Fruit fly (Drosophila melanogaster) whole organism, prepupa: ENCODE results near the gene CanA-14F.

Experiments
- Blimp-1 ChIP-seq: fragments of 200-800 bp; sonication (Bioruptor generic); optimal IDR thresholded peaks from 3 replicates; lab custom pipeline; 2017; ENCODE audit warnings: missing biosample characterization, missing genetic modification characterization, mild to moderate bottlenecking, moderate library complexity, missing genetic modification reagents
- CG11294 ChIP-seq: fragments of 200-800 bp; sonication (Bioruptor generic); IDR thresholded peaks from 2 replicates; pipeline ENCODE4 v1.3.6; 2022; ENCODE audit warnings: missing biosample characterization, missing genetic modification characterization
- CG11762 ChIP-seq: fragments of 200-800 bp; sonication (Bioruptor generic); optimal IDR thresholded peaks from 3 replicates; lab custom pipeline; 2016; ENCODE audit warnings: missing biosample characterization, missing genetic modification characterization; ENCODE audit not compliant: insufficient read depth
- CG11902 ChIP-seq: fragments of 200-800 bp; sonication (Bioruptor generic); optimal IDR thresholded peaks from 3 replicates; lab custom pipeline; 2016; ENCODE audit warnings: missing biosample characterization, missing genetic modification characterization
- CG15336 ChIP-seq: fragments of 200-800 bp; sonication (Bioruptor generic); IDR thresholded peaks from 2 replicates; pipeline ENCODE4 v1.3.6; 2022; ENCODE audit warnings: missing biosample characterization, missing genetic modification characterization
- CG32006 ChIP-seq: fragments of 200-800 bp; sonication (Bioruptor generic); optimal IDR thresholded peaks from 3 replicates; lab custom pipeline; 2017; ENCODE audit warnings: missing biosample characterization, mild to moderate bottlenecking, missing genetic modification characterization
- CG6163 ChIP-seq: fragments of 200-800 bp; sonication (Bioruptor generic); IDR thresholded peaks from 3 replicates; pipeline ENCODE4 v1.3.6; 2022; ENCODE audit warnings: missing biosample characterization, missing genetic modification characterization
- CG6276 ChIP-seq: fragments of 200-800 bp; sonication (Bioruptor generic); optimal IDR thresholded peaks from 2 replicates; lab custom pipeline; 2017; ENCODE audit warnings: missing biosample characterization, mild to moderate bottlenecking, missing genetic modification characterization
- CG6792 ChIP-seq: fragments of 200-800 bp; sonication (Bioruptor generic); optimal IDR thresholded peaks from 3 replicates; lab custom pipeline; 2016; ENCODE audit warnings: missing biosample characterization, missing genetic modification characterization
- CG6808 ChIP-seq: fragments of 200-800 bp; sonication (Bioruptor generic); optimal IDR thresholded peaks from 3 replicates; lab custom pipeline; 2017; ENCODE audit warnings: missing biosample characterization, missing genetic modification characterization, mild to moderate bottlenecking, moderate library complexity, missing genetic modification reagents
- CG6854 ChIP-seq: fragments of 200-800 bp; sonication (Bioruptor generic); optimal IDR thresholded peaks from 2 replicates; lab custom pipeline; 2017; ENCODE audit warnings: missing biosample characterization, mild to moderate bottlenecking, missing genetic modification characterization
- CG8119 ChIP-seq: fragments of 200-800 bp; sonication (Bioruptor generic); IDR thresholded peaks from 3 replicates; pipeline ENCODE4 v1.3.6; 2022; ENCODE audit warnings: missing biosample characterization, missing genetic modification characterization
- CG8319 ChIP-seq: fragments of 200-800 bp; sonication (Bioruptor generic); optimal IDR thresholded peaks from 3 replicates; lab custom pipeline; 2016; ENCODE audit warnings: missing biosample characterization, missing genetic modification characterization
- Eip75B ChIP-seq: fragments of 200-800 bp; sonication (Bioruptor generic); optimal IDR thresholded peaks from 3 replicates; lab custom pipeline; 2016; ENCODE audit warnings: missing biosample characterization, missing genetic modification characterization
- Eip78C ChIP-seq: fragments of 200-800 bp; sonication (Bioruptor generic); peaks from one replicate; lab custom pipeline; 2016; ENCODE audit warnings: missing biosample characterization, missing genetic modification characterization
- Eip93F ChIP-seq: fragments of 200-800 bp; sonication (Bioruptor generic); optimal IDR thresholded peaks from 2 replicates; lab custom pipeline; 2016; ENCODE audit warnings: missing biosample characterization, mild to moderate bottlenecking, missing genetic modification characterization
- Ets21C ChIP-seq: fragments of 200-800 bp; sonication (Bioruptor generic); optimal IDR thresholded peaks from 3 replicates; lab custom pipeline; 2016; ENCODE audit warnings: missing biosample characterization, missing genetic modification characterization
- Ets96B ChIP-seq: fragments of 200-800 bp; optimal IDR thresholded peaks from 2 replicates; lab custom pipeline; 2019; ENCODE audit warnings: missing biosample characterization, mild to moderate bottlenecking, missing genetic modification characterization, moderate library complexity
- Gug ChIP-seq: fragments of 200-800 bp; sonication (Bioruptor generic); IDR thresholded peaks from 2 replicates; pipeline ENCODE4 v1.3.6; 2022; ENCODE audit warnings: missing biosample characterization, missing genetic modification characterization
- Hr39 ChIP-seq: fragments of 200-800 bp; sonication (Bioruptor generic); optimal IDR thresholded peaks from 2 replicates; lab custom pipeline; 2016; ENCODE audit warnings: missing biosample characterization, missing genetic modification characterization
- Hr4 ChIP-seq: fragments of 200-800 bp; sonication (Bioruptor generic); optimal IDR thresholded peaks from 3 replicates; lab custom pipeline; 2016; ENCODE audit warnings: missing biosample characterization, missing genetic modification characterization
- Smox ChIP-seq: fragments of 200-800 bp; sonication (Bioruptor generic); optimal IDR thresholded peaks from 3 replicates; lab custom pipeline; 2016; ENCODE audit warnings: missing biosample characterization, missing genetic modification characterization
- Sox102F ChIP-seq: fragments of 200-800 bp; sonication (Bioruptor generic); optimal IDR thresholded peaks from 2 replicates; lab custom pipeline; 2016; ENCODE audit warnings: missing biosample characterization, mild to moderate bottlenecking, missing genetic modification characterization
- Sox15 ChIP-seq: fragments of 200-800 bp; sonication (Bioruptor generic); optimal IDR thresholded peaks from 3 replicates; lab custom pipeline; 2016; ENCODE audit warnings: missing biosample characterization, missing genetic modification characterization
- acj6 ChIP-seq: fragments of 200-800 bp; sonication (Bioruptor generic); optimal IDR thresholded peaks from 3 replicates; lab custom pipeline; 2016; ENCODE audit warnings: missing biosample characterization, missing genetic modification characterization
- cyc ChIP-seq: fragments of 200-800 bp; sonication (Bioruptor generic); optimal IDR thresholded peaks from 3 replicates; lab custom pipeline; 2016; ENCODE audit warnings: missing biosample characterization, missing genetic modification characterization
- dac ChIP-seq: fragments of 200-800 bp; sonication (Bioruptor generic); optimal IDR thresholded peaks from 2 replicates; lab custom pipeline; 2017; ENCODE audit warnings: missing biosample characterization, mild to moderate bottlenecking, missing genetic modification characterization
- dsx ChIP-seq: fragments of 200-800 bp; optimal IDR thresholded peaks from 3 replicates; lab custom pipeline; 2019; ENCODE audit warnings: missing biosample characterization, mild to moderate bottlenecking, missing genetic modification characterization, moderate library complexity; ENCODE audit not compliant: poor library complexity, severe bottlenecking
- eg ChIP-seq: fragments of 200-800 bp; sonication (Bioruptor generic); IDR thresholded peaks from 3 replicates; pipeline ENCODE4 v1.3.6; 2022; ENCODE audit warnings: missing biosample characterization, missing genetic modification characterization
- esn ChIP-seq: fragments of 200-800 bp; sonication (Bioruptor generic); optimal IDR thresholded peaks from 2 replicates; lab custom pipeline; 2016; ENCODE audit warnings: missing biosample characterization, mild to moderate bottlenecking, missing genetic modification characterization, moderate library complexity
- fd85E ChIP-seq: fragments of 200-800 bp; sonication (Bioruptor generic); optimal IDR thresholded peaks from 3 replicates; lab custom pipeline; 2016; ENCODE audit warnings: missing biosample characterization, missing genetic modification characterization
- fkh ChIP-seq: fragments of 200-800 bp; sonication (Bioruptor generic); optimal IDR thresholded peaks from 3 replicates; lab custom pipeline; 2017; ENCODE audit warnings: missing biosample characterization, mild to moderate bottlenecking, missing genetic modification characterization, moderate library complexity
- lz ChIP-seq: fragments of 200-800 bp; sonication (Bioruptor generic); optimal IDR thresholded peaks from 3 replicates; lab custom pipeline; 2016; ENCODE audit warnings: missing biosample characterization, missing genetic modification characterization
- salr ChIP-seq, 2 experiments: fragments of 200-800 bp; sonication (Bioruptor generic); optimal IDR thresholded peaks; 3 replicates each; lab custom pipeline; 2016 to 2018; ENCODE audit warnings: missing biosample characterization in 2 of 2, missing genetic modification characterization in 2 of 2, mild to moderate bottlenecking in 1 of 2
- spab ChIP-seq: fragments of 200-800 bp; sonication (Bioruptor generic); optimal IDR thresholded peaks from 2 replicates; lab custom pipeline; 2017; ENCODE audit warnings: missing biosample characterization, mild to moderate bottlenecking, missing genetic modification characterization, missing genetic modification reagents
- svp ChIP-seq: fragments of 200-800 bp; sonication (Bioruptor generic); peaks from one replicate; lab custom pipeline; 2016; ENCODE audit warnings: missing biosample characterization, missing genetic modification characterization
- topi ChIP-seq: fragments of 200-800 bp; sonication (Bioruptor generic); optimal IDR thresholded peaks from 3 replicates; lab custom pipeline; 2016; ENCODE audit warnings: missing biosample characterization, missing genetic modification characterization
- vri ChIP-seq: fragments of 200-800 bp; sonication (Bioruptor generic); optimal IDR thresholded peaks from 3 replicates; lab custom pipeline; 2016; ENCODE audit warnings: missing biosample characterization, mild to moderate bottlenecking, missing genetic modification characterization

The CanA-14F gene

DNA sequence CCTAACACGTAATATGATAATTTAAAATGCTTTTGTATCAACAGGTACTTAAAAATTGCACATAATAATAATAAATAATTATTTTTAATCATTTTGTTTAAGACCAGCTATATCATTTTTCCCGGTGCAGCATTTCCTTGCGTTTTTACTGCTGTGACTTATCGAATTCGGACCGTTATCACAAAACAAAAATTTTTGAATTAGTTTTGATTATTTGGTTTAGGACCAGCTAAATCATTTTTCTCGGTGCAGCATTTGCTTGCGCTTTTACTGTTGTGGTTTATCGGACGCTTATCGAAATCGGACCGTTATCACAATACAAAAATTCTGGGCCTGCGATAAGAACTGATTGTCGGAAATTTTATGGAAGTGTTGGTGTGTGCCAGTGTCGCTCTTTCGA lies 34.4 kb downstream of the CanA-14F start (continued):
- TF ChIP-seq esn (GFP tag; lab: Kevin White, UChicago) = peak; percentile 86
- peak; percentile 86 for TF ChIP-seq topi (GFP tag; lab: Kevin White, UChicago)
- TF ChIP-seq fd85E = peak; percentile 62
- TF ChIP-seq CG8119 (GFP tag; lab: Robert Waterston, UW) = peak; percentile 76
- TF ChIP-seq CG6276 (GFP tag; lab: Kevin White, UChicago) = no peak
- TF ChIP-seq cyc = peak; percentile 75
- peak; percentile 77 for TF ChIP-seq lz (GFP tag; lab: Kevin White, UChicago)
- TF ChIP-seq CG6854 (GFP tag; lab: Kevin White, UChicago) = peak; percentile 61
- peak; percentile 87 for TF ChIP-seq CG32006 (GFP tag; lab: Kevin White, UChicago)
- TF ChIP-seq CG11902 (GFP tag; lab: Kevin White, UChicago) = peak; percentile 58
- peak; percentile 93 for TF ChIP-seq Eip78C (GFP tag; lab: Kevin White, UChicago)
- TF ChIP-seq acj6 = peak; percentile 79
- TF ChIP-seq Eip75B (GFP tag; lab: Kevin White, UChicago) = peak; percentile 52
- TF ChIP-seq CG6792 = peak; percentile 73
- TF ChIP-seq CG6163 (GFP tag; lab: Robert Waterston, UW) = peak; percentile 88
- peak; percentile 78 for TF ChIP-seq CG8319 (GFP tag; lab: Kevin White, UChicago)
- peak; percentile 78 for TF ChIP-seq Hr39
- no peak for TF ChIP-seq fkh (GFP tag; lab: Kevin White, UChicago)
- TF ChIP-seq eg (GFP tag; lab: Robert Waterston, UW) = peak; percentile 85; the same call in 2 of the 3 replicates
- peak; percentile 52 for TF ChIP-seq Blimp-1 (GFP tag; lab: Kevin White, UChicago)
- TF ChIP-seq CG6808 (GFP tag; lab: Kevin White, UChicago) = no peak
- TF ChIP-seq Hr4 (GFP tag; lab: Kevin White, UChicago) = peak; percentile 77
- TF ChIP-seq Sox15 (GFP tag; lab: Kevin White, UChicago) = peak; percentile 47
- TF ChIP-seq Gug (GFP tag; lab: Robert Waterston, UW) = peak; percentile 71
- TF ChIP-seq vri (GFP tag; lab: Kevin White, UChicago) = no peak
- TF ChIP-seq, all 60 proteins: peak for 46

DNA sequence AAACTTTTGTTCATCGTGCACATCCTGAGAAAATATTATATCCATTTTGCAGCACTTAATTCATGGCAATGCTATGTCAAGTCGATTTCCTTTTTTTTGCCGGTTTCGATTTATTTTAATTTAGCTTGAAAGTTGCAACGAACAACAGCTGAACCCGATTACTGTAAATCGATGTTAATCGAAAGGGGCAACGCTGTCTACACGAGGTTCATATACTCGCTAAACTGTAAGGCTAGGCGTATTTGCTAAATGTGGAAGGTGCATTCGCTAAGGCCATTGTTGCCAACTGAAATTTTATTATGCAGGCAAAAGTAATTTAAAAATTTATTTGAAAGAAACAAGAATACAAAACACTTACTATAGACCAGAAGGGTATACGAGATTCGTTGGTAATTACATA lies 39.6 kb downstream of the CanA-14F start, which contains the start of gene CG9902:
TSS of gene CG9902 (minus strand) at position 131 of the 400 bp plus-strand sequence.
- TF ChIP-seq CG15336 = no peak
- no peak for TF ChIP-seq topi (GFP tag; lab: Kevin White, UChicago)
- no peak for TF ChIP-seq Eip78C (GFP tag; lab: Kevin White, UChicago)
- no peak for TF ChIP-seq Ets96B
- TF ChIP-seq cyc = no peak
- no peak for TF ChIP-seq CG11294 (GFP tag; lab: Robert Waterston, UW)
- no peak for TF ChIP-seq esn (GFP tag; lab: Kevin White, UChicago)
- no peak for TF ChIP-seq Smox (GFP tag; lab: Kevin White, UChicago)
- no peak for TF ChIP-seq CG8119 (GFP tag; lab: Robert Waterston, UW)
- no peak for TF ChIP-seq lz (GFP tag; lab: Kevin White, UChicago)
- TF ChIP-seq CG8319 (GFP tag; lab: Kevin White, UChicago) = no peak
- TF ChIP-seq svp (GFP tag; lab: Kevin White, UChicago) = no peak
- TF ChIP-seq salr (GFP tag; optimal IDR thresholded peaks at IDR 0.05; lab: Kevin White, UChicago) = no peak

DNA sequence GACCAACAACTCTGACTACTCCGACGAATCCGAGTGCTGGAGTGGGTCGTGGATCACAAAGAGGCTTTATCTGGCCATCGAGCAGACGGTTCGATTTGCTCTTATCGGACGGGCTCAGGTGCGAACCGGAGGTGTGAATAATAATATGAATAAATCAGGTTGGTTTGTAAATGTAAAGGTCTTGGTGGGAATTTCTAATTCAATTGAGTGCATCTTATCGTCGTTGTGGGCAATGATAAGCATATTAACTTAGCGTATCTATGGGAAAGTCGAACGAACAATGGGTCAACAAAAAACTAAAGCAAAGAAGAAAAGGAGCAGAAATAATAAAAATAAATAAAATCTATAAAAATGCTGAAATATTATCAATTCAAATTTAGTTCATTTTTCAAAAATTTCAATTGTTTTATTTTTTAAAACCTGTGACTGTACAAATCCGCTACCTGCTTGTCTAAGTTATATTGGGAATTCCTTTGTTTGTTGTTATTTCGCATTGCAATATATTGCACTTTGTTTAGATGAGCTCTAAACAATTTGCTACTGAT lies 46.1 kb downstream of the CanA-14F start, which contains the start of gene CG9903:
TSS of gene CG9903 (minus strand) at position 51 of the 545 bp plus-strand sequence.
- TF ChIP-seq Eip78C (GFP tag; lab: Kevin White, UChicago) (peak; percentile 58), spab (GFP tag; lab: Kevin White, UChicago) (no peak)
- TF ChIP-seq, all 60 proteins: peak for 1

DNA sequence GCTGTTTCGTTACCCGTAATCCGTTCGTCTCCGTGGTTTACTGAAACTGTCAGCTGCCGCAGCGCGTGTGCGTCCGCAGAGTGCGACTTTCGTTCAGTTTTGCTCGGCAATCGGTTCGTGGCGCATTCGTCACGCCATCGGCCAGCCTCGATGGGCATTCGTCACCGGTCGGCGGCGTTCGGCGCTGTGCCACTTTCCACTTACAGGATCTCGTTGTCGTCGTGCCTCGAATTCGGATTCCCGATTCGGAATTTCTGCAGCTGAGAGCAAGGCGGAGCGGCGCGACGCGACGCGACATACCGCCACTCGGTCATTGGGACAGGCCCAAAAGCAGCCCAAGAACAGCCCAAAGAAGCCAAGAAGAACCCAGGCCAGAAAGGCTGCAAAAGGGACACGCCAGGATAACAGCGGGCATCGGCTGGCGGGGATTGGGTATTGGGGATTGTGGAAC lies 53.9 kb downstream of the CanA-14F start, which contains the start of gene para:
TSS of gene para (minus strand) at position 51 of the 451 bp plus-strand sequence.
- TF ChIP-seq Ets21C (GFP tag; lab: Kevin White, UChicago) (no peak), lz (GFP tag; lab: Kevin White, UChicago) (no peak), CG15336 (no peak), Smox (GFP tag; lab: Kevin White, UChicago) (no peak), dsx (GFP tag; lab: Kevin White, UChicago) (no peak), Sox102F (no peak), Hr39 (no peak), CG11762 (GFP tag; lab: Kevin White, UChicago) (no peak), Eip93F (no peak), salr (GFP tag; optimal IDR thresholded peaks at IDR 0.05; lab: Kevin White, UChicago) (no peak), topi (GFP tag; lab: Kevin White, UChicago) (no peak), CG11294 (GFP tag; lab: Robert Waterston, UW) (no peak), dac (GFP tag; lab: Kevin White, UChicago) (no peak)
